Worm (Caenorhabditis elegans): ENCODE results near the gene Y51A2B.5.

Gene Y51A2B.5

DNA sequence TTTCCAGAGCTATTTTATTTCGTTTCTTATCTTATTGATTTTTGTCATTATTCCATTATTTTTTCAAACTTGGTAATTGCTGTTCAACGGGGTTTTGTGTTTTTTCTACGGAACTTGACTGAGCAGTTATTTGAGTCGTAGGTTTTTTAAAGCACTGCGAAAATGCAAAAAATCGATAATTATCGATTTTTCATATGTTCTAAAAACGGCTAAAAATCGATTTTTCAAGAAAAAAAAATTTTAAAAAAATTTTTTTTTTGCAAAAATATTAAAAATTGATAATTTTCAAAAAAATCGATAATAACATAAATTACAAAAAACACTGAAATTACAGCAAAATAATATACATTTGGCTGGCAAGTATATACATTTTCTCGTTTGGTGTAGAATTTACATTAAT is 13.5 kb upstream of the Y51A2B.5 start:
- TF ChIP-seq elt-2 (tag; optimal IDR thresholded peaks at IDR 0.05), result no peak
- TF ChIP-seq K09A11.1 (tag; optimal IDR thresholded peaks at IDR 0.05; ENCODE audit: insufficient read depth), result no peak
- no peak for TF ChIP-seq ttx-3 (tag; optimal IDR thresholded peaks at IDR 0.05)
- TF ChIP-seq hlh-8 (tag; optimal IDR thresholded peaks at IDR 0.05), result no peak
- TF ChIP-seq ref-2 (tag; optimal IDR thresholded peaks at IDR 0.05), result no peak
- TF ChIP-seq T23F11.4 (GFP tag; optimal IDR thresholded peaks at IDR 0.05), result no peak
- no peak for TF ChIP-seq unc-3 (GFP tag; conservative IDR thresholded peaks at IDR 0.05)
- TF ChIP-seq unc-3 (tag; optimal IDR thresholded peaks at IDR 0.05), result no peak
- no peak for TF ChIP-seq hlh-30 (tag; optimal IDR thresholded peaks at IDR 0.05; ENCODE audit: insufficient read depth)
- TF ChIP-seq ceh-22 (tag; optimal IDR thresholded peaks at IDR 0.05), result no peak
- no peak for TF ChIP-seq lim-6 (tag; optimal IDR thresholded peaks at IDR 0.05)
- no peak for TF ChIP-seq rnt-1 (tag; optimal IDR thresholded peaks at IDR 0.05)
- no peak for TF ChIP-seq ceh-31 (tag; optimal IDR thresholded peaks at IDR 0.05)
- TF ChIP-seq madf-2 (tag; optimal IDR thresholded peaks at IDR 0.05), result no peak
- TF ChIP-seq sox-2 (GFP tag; IDR thresholded peaks at IDR 0.05), result no peak
- no peak for TF ChIP-seq pax-1 (tag; optimal IDR thresholded peaks at IDR 0.05)
- no peak for TF ChIP-seq odd-2 (tag; optimal IDR thresholded peaks at IDR 0.05)

DNA sequence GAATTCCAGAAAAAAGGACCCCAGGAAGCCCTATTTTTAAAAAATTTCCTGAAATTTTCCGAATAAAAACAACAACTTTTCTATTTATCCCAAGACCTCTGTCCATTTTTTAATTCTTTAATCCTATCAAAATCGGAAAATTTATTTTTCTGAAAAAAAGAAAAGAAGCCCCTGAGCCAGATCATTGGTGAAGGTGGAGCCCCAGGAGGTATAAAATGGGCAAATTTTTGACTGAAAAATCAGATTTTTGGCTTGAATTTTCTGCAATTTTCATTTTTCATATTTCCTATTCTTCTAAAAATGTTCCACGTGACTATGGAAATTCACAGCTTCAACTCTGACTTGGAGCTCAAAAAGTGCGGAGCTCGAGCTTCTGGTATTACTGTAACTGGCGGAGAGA is 10.3 kb upstream of the Y51A2B.5 start, which contains the start of gene Y51A2B.8:
TSS of gene Y51A2B.8 (plus strand) at position 301 of the 400 bp plus-strand sequence.
- TF ChIP-seq ceh-6 (GFP tag; optimal IDR thresholded peaks at IDR 0.05), result no peak
- no peak for TF ChIP-seq ceh-2 (tag; optimal IDR thresholded peaks at IDR 0.05)
- TF ChIP-seq pat-9 (tag; optimal IDR thresholded peaks at IDR 0.05), result no peak
- TF ChIP-seq ceh-14 (tag; optimal IDR thresholded peaks at IDR 0.05), result no peak
- no peak for TF ChIP-seq pag-3 (tag; optimal IDR thresholded peaks at IDR 0.05; ENCODE audit: borderline replicate concordance)
- TF ChIP-seq hlh-15 (tag; optimal IDR thresholded peaks at IDR 0.05), result no peak
- no peak for TF ChIP-seq K09A11.1 (tag; optimal IDR thresholded peaks at IDR 0.05; ENCODE audit: insufficient read depth)
- no peak for TF ChIP-seq sdc-2 (tag; optimal IDR thresholded peaks at IDR 0.05)
- TF ChIP-seq ceh-9 (tag; optimal IDR thresholded peaks at IDR 0.05), result no peak
- TF ChIP-seq ceh-19 (GFP tag; optimal IDR thresholded peaks at IDR 0.05), result no peak
- no peak for TF ChIP-seq F13H6.1 (tag; optimal IDR thresholded peaks at IDR 0.05)
- TF ChIP-seq nhr-232 (tag; optimal IDR thresholded peaks at IDR 0.05), result no peak
- TF ChIP-seq Y22D7AL.16 (tag; optimal IDR thresholded peaks at IDR 0.05), result no peak
- no peak for TF ChIP-seq madf-2 (tag; optimal IDR thresholded peaks at IDR 0.05)
- TF ChIP-seq fax-1 (tag; optimal IDR thresholded peaks at IDR 0.05), result no peak
- no peak for TF ChIP-seq unc-86 (tag; optimal IDR thresholded peaks at IDR 0.05)

DNA sequence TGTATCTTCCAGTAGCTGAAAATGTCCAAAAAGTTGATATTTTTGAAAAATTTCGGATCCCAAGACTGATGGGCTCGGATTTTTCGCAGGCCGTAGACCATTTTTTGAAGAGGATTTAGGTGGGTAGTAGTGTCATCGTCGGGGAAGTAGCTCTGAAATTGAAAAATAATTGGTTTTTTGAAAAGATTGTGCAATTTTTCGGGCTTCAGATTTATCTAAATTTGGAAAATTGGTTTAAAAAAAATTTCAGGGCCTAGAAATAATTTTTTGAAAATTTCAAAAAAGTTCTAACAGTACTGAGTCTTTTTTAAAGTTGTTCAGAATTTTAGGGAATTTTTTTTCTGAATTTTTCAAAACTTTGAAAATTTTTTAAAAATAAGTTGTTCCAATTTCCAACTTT is 6.5 kb upstream of the Y51A2B.5 start, which contains the start of gene nhr-288:
TSS of gene nhr-288 (minus strand) at position 101 of the 400 bp plus-strand sequence.
- TF ChIP-seq elt-2 (tag; optimal IDR thresholded peaks at IDR 0.05) (no peak), ceh-45 (GFP tag; IDR thresholded peaks at IDR 0.05) (no peak), gmeb-2 (tag; optimal IDR thresholded peaks at IDR 0.05) (no peak), unc-86 (tag; optimal IDR thresholded peaks at IDR 0.05) (no peak), ceh-9 (tag; optimal IDR thresholded peaks at IDR 0.05) (no peak), tbx-2 (tag; optimal IDR thresholded peaks at IDR 0.05) (no peak), nhr-11 (tag; optimal IDR thresholded peaks at IDR 0.05) (no peak), fkh-6 (tag; optimal IDR thresholded peaks at IDR 0.05) (no peak), odd-2 (tag; optimal IDR thresholded peaks at IDR 0.05) (no peak), npax-4 (tag; optimal IDR thresholded peaks at IDR 0.05) (no peak), K09A11.1 (tag; optimal IDR thresholded peaks at IDR 0.05; ENCODE audit: insufficient read depth) (no peak), syd-9 (tag; optimal IDR thresholded peaks at IDR 0.05) (no peak), tbx-7 (tag; optimal IDR thresholded peaks at IDR 0.05) (no peak), fax-1 (tag; optimal IDR thresholded peaks at IDR 0.05) (no peak)
